Worm (Caenorhabditis elegans): ENCODE data around the gene Y71H2AM.11.
A peak's percentile ranks its signal among the peaks of the same experiment; 100 is the strongest.

Gene Y71H2AM.11

DNA sequence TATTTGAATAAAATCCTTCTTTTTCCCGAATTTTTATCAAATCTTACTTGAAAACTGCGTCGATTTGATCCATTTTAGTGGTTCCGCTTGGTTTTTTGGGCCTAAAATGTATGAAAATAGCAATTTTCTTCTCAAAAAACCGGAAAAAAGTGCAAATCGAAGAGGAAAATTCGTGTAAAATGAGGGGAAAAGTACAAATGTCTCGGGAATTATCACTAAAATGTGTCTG lies at the start of gene Y71H2AM.11:
Gene Y71H2AM.11, minus strand, starts transcription at position 101 of the 229 bp plus-strand sequence.
- TF ChIP-seq ref-1 (GFP tag; conservative IDR thresholded peaks at IDR 0.05), result no peak
- no peak for TF ChIP-seq cog-1 (tag; optimal IDR thresholded peaks at IDR 0.05)
- no peak for TF ChIP-seq klf-2 (GFP tag; conservative IDR thresholded peaks at IDR 0.05)
- no peak for TF ChIP-seq flt-1 (GFP tag; IDR thresholded peaks at IDR 0.05)
- TF ChIP-seq ztf-29 (GFP tag; IDR thresholded peaks at IDR 0.05), result no peak
- no peak for TF ChIP-seq ztf-23 (GFP tag; IDR thresholded peaks at IDR 0.05)
- no peak for TF ChIP-seq T22C8.4 (GFP tag; IDR thresholded peaks at IDR 0.05)
- TF ChIP-seq tab-1 (GFP tag; IDR thresholded peaks at IDR 0.05), result no peak
- TF ChIP-seq med-1 (GFP tag; optimal IDR thresholded peaks at IDR 0.05; ENCODE audit: insufficient read depth), result no peak

DNA sequence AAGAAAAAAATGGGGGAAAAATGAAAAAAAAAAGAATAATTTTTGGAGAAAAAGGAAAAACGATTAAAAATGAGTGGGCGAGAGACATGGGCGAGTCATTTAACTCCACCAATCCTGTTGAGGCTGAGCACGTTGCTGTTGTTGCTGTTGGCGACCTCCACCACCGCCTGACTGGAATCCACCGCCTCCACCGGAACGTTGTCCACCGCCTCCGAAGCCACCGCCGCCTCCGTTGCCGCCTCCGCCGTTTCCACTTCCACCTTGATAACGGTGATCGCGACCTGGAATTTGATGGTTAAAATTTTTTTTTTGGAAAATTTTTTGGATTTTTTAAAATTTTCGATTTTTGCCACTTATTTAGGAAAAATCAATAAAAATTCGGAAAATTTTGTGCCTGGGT lies 45.9 kb upstream of the Y71H2AM.11 start:
- TF ChIP-seq ztf-29 (GFP tag; IDR thresholded peaks at IDR 0.05) (no peak), flt-1 (GFP tag; IDR thresholded peaks at IDR 0.05) (no peak), tab-1 (GFP tag; IDR thresholded peaks at IDR 0.05) (no peak), ztf-23 (GFP tag; IDR thresholded peaks at IDR 0.05) (no peak), med-1 (GFP tag; optimal IDR thresholded peaks at IDR 0.05; ENCODE audit: insufficient read depth) (no peak), T22C8.4 (GFP tag; IDR thresholded peaks at IDR 0.05) (no peak), cog-1 (tag; optimal IDR thresholded peaks at IDR 0.05) (no peak), ref-1 (GFP tag; conservative IDR thresholded peaks at IDR 0.05) (no peak), klf-2 (GFP tag; conservative IDR thresholded peaks at IDR 0.05) (no peak)

DNA sequence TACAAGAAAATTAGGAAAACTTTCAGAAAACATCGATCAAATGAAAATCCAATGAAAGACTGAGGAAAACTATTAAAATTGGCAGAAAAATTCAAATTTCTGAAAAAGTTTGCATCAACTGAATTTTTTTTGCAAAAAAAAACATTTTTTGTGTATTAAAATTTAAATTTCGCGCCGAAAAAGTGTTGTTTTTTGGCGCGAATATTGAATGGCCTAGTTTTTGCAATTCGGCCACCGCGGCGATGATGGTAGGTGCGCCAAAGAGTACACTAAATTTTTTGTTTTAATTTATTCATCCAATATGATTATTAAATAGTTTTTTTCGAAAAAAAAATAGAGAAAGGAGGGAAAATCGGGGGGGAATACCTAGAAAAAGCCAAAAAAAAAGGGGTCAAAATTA lies 44.2 kb upstream of the Y71H2AM.11 start:
- TF ChIP-seq klf-2 (GFP tag; conservative IDR thresholded peaks at IDR 0.05), result no peak
- TF ChIP-seq flt-1 (GFP tag; IDR thresholded peaks at IDR 0.05), result no peak
- no peak for TF ChIP-seq ztf-23 (GFP tag; IDR thresholded peaks at IDR 0.05)
- TF ChIP-seq cog-1 (tag; optimal IDR thresholded peaks at IDR 0.05), result no peak
- no peak for TF ChIP-seq ref-1 (GFP tag; conservative IDR thresholded peaks at IDR 0.05)
- no peak for TF ChIP-seq ztf-29 (GFP tag; IDR thresholded peaks at IDR 0.05)
- TF ChIP-seq med-1 (GFP tag; optimal IDR thresholded peaks at IDR 0.05; ENCODE audit: insufficient read depth), result no peak
- no peak for TF ChIP-seq tab-1 (GFP tag; IDR thresholded peaks at IDR 0.05)
- no peak for TF ChIP-seq T22C8.4 (GFP tag; IDR thresholded peaks at IDR 0.05)

DNA sequence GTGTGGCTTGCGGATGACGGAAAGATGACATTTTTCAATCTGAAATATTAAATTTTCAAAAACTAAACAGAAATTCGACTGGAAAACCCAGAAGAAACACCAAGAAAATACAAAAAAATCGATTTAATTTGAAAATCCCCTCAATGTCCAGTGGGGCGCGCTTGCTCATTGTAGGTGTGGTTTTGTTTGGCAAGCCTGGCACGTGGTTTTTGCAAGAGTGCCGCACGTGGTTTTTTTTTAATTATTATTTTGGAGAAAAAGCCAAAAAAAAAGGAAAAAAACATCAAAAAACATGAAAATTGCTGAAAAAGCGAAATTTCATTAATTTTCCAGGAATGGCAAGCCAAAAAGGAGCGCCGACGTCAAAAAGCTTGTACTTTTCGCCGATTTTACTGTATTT lies 43.7 kb upstream of the Y71H2AM.11 start, which contains the start of gene swsn-3:
Gene swsn-3, minus strand, starts transcription at position 45 of the 400 bp plus-strand sequence.
- TF ChIP-seq klf-2 (GFP tag; conservative IDR thresholded peaks at IDR 0.05) (peak; percentile 73), med-1 (GFP tag; optimal IDR thresholded peaks at IDR 0.05; ENCODE audit: insufficient read depth) (peak; percentile 93), ztf-29 (GFP tag; IDR thresholded peaks at IDR 0.05) (peak; percentile 89), cog-1 (tag; optimal IDR thresholded peaks at IDR 0.05) (peak; percentile 90), ref-1 (GFP tag; conservative IDR thresholded peaks at IDR 0.05) (peak; percentile 71), ztf-23 (GFP tag; IDR thresholded peaks at IDR 0.05) (peak; percentile 90), flt-1 (GFP tag; IDR thresholded peaks at IDR 0.05) (peak; percentile 87), tab-1 (GFP tag; IDR thresholded peaks at IDR 0.05) (peak; percentile 86; the same call in 1 of the 2 replicates), T22C8.4 (GFP tag; IDR thresholded peaks at IDR 0.05) (peak; percentile 90)

DNA sequence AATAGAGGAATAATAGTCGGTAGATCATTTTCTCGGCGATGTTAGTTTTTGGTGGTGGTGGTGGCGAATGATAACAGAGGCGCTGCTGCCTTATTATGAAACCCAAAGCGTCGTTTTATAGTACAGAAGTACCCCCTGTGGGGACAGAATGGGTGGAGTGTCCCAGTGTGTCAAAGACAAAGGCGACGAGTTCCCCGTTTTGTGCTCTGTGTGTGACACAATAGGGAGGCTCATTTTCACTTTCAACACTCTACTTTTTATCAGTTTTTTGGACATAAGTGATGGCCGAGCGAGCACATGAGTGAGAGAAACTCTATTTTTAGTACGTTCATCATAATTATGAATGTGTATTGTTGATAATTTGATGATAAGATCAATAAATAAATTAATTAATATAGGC lies 35.8 kb upstream of the Y71H2AM.11 start, which contains the start of gene pho-9:
Gene pho-9, minus strand, starts transcription at position 91 of the 400 bp plus-strand sequence.
- TF ChIP-seq cog-1 (tag; optimal IDR thresholded peaks at IDR 0.05) (no peak), med-1 (GFP tag; optimal IDR thresholded peaks at IDR 0.05; ENCODE audit: insufficient read depth) (no peak), ztf-23 (GFP tag; IDR thresholded peaks at IDR 0.05) (no peak), T22C8.4 (GFP tag; IDR thresholded peaks at IDR 0.05) (no peak), ztf-29 (GFP tag; IDR thresholded peaks at IDR 0.05) (no peak), flt-1 (GFP tag; IDR thresholded peaks at IDR 0.05) (no peak), ref-1 (GFP tag; conservative IDR thresholded peaks at IDR 0.05) (no peak), tab-1 (GFP tag; IDR thresholded peaks at IDR 0.05) (no peak), klf-2 (GFP tag; conservative IDR thresholded peaks at IDR 0.05) (no peak)

DNA sequence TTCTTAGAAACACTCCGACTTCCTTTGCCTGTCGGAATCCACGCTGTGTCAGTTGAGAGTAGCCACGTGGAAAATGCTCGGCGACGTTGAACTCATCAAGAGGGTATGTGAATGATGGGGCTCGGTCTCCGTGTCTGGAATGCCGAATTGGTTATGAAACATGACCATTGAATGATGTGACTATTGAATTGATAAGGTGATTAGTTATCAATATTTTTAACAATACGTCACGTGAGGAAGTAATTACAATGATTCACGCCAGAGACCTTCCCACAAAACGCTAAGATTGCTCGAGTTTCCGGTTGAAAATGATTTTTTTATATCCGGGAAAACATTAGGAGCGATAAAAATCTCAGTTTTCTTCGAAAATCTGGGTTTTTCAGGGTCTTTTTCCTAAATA lies 34.4 kb upstream of the Y71H2AM.11 start:
- TF ChIP-seq ref-1 (GFP tag; conservative IDR thresholded peaks at IDR 0.05), result no peak
- TF ChIP-seq flt-1 (GFP tag; IDR thresholded peaks at IDR 0.05), result no peak
- no peak for TF ChIP-seq T22C8.4 (GFP tag; IDR thresholded peaks at IDR 0.05)
- TF ChIP-seq tab-1 (GFP tag; IDR thresholded peaks at IDR 0.05), result no peak
- no peak for TF ChIP-seq klf-2 (GFP tag; conservative IDR thresholded peaks at IDR 0.05)
- TF ChIP-seq cog-1 (tag; optimal IDR thresholded peaks at IDR 0.05), result no peak
- TF ChIP-seq med-1 (GFP tag; optimal IDR thresholded peaks at IDR 0.05; ENCODE audit: insufficient read depth), result no peak
- TF ChIP-seq ztf-23 (GFP tag; IDR thresholded peaks at IDR 0.05), result no peak
- no peak for TF ChIP-seq ztf-29 (GFP tag; IDR thresholded peaks at IDR 0.05)

DNA sequence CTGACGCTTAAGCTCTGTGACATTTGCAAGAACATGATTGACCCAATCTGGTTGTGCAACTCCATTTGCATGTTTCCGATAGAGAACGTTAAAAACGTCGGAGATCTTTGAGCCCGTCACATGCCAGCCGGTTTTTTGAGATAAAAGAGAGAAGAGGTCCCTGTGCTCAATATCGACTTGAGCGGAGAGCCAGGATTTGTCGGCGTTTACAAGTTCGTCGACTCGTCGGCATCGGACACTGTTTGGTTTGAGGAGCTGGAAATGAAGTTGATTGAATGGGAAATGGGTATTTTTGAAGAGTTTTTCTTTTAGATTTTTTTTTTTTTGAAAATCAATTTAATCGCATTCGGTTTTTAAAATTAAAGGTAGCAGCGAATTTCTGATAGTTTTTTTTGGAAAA lies 33.2 kb upstream of the Y71H2AM.11 start:
- TF ChIP-seq cog-1 (tag; optimal IDR thresholded peaks at IDR 0.05) (no peak), flt-1 (GFP tag; IDR thresholded peaks at IDR 0.05) (no peak), ztf-23 (GFP tag; IDR thresholded peaks at IDR 0.05) (no peak), T22C8.4 (GFP tag; IDR thresholded peaks at IDR 0.05) (no peak), med-1 (GFP tag; optimal IDR thresholded peaks at IDR 0.05; ENCODE audit: insufficient read depth) (no peak), tab-1 (GFP tag; IDR thresholded peaks at IDR 0.05) (no peak), ztf-29 (GFP tag; IDR thresholded peaks at IDR 0.05) (no peak), klf-2 (GFP tag; conservative IDR thresholded peaks at IDR 0.05) (no peak), ref-1 (GFP tag; conservative IDR thresholded peaks at IDR 0.05) (no peak)

DNA sequence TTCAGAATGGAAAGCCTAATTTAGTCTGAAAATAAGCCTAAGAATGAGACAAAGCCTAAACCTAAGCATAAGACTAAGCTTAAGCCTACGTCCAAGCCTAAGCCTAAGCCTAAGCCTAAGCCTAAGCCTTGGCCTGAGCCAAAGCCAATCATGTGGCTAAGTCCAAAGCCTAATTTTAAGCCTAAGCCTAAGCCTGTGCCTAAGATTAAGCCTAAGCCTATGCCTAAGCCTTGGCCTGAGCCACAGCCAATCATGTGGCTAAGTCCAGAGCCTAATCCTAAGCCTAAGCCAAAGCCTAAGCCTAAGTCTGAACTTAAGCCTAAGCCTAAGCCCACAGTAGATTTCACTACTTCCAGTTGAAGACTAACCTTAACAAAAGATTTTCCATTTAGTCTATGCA lies 32.6 kb upstream of the Y71H2AM.11 start:
- TF ChIP-seq ztf-23 (GFP tag; IDR thresholded peaks at IDR 0.05) (no peak), ref-1 (GFP tag; conservative IDR thresholded peaks at IDR 0.05) (no peak), ztf-29 (GFP tag; IDR thresholded peaks at IDR 0.05) (no peak), flt-1 (GFP tag; IDR thresholded peaks at IDR 0.05) (no peak), med-1 (GFP tag; optimal IDR thresholded peaks at IDR 0.05; ENCODE audit: insufficient read depth) (no peak), klf-2 (GFP tag; conservative IDR thresholded peaks at IDR 0.05) (no peak), T22C8.4 (GFP tag; IDR thresholded peaks at IDR 0.05) (no peak), tab-1 (GFP tag; IDR thresholded peaks at IDR 0.05) (no peak), cog-1 (tag; optimal IDR thresholded peaks at IDR 0.05) (no peak)

DNA sequence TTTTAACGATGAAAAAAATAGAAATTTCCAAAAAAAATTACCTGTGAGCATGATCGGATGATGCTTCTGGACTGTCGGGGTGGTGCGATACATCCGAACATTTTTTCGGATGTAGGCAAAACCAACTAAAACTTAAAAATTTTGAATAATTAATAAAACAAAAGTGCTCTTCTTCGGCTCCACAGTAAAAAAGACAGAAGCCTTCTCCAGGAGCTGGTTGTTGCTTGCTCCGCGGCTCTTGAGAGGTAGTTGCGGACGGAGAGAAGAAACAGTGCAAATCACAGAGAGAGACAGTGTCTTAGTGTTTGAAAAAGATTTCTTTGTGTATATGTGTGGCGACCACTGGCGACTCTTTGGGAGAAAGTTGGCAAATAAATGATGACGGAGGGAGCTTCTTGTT lies 31.4 kb upstream of the Y71H2AM.11 start, which contains the start of gene gldi-9:
Gene gldi-9, minus strand, starts transcription at position 101 of the 400 bp plus-strand sequence.
- TF ChIP-seq flt-1 (GFP tag; IDR thresholded peaks at IDR 0.05) (0 out of 2 replicates have a peak, but pooled peaks have one; percentile 35), ref-1 (GFP tag; conservative IDR thresholded peaks at IDR 0.05) (no peak)

DNA sequence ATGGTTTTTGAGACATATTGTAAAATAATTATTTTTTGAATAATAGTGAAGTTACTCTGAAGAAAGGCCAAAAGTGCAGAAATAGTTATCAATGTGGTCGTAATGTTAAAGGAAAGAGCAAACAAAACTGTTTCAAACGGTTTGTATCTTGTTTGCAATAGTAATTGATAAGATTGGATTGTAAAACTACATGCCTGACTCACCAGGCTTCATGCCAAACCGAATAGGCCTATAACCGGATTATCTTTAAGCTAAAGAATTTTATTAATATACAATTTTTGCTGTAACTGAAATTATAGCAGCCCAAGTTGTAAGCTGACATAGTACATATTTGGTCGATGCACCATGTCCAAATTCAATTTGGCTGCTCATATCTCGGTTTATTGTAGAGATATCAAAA lies 21.7 kb upstream of the Y71H2AM.11 start, which contains the start of gene Y71H2AM.14:
Gene Y71H2AM.14, minus strand, starts transcription at position 101 of the 400 bp plus-strand sequence.
- TF ChIP-seq ref-1 (GFP tag; conservative IDR thresholded peaks at IDR 0.05) (no peak), klf-2 (GFP tag; conservative IDR thresholded peaks at IDR 0.05) (no peak), flt-1 (GFP tag; IDR thresholded peaks at IDR 0.05) (no peak), T22C8.4 (GFP tag; IDR thresholded peaks at IDR 0.05) (no peak), cog-1 (tag; optimal IDR thresholded peaks at IDR 0.05) (no peak), med-1 (GFP tag; optimal IDR thresholded peaks at IDR 0.05; ENCODE audit: insufficient read depth) (no peak), ztf-29 (GFP tag; IDR thresholded peaks at IDR 0.05) (no peak), ztf-23 (GFP tag; IDR thresholded peaks at IDR 0.05) (no peak), tab-1 (GFP tag; IDR thresholded peaks at IDR 0.05) (no peak)
